Fruit fly (Drosophila melanogaster): ENCODE results near the gene ScsbetaG.

DNA sequence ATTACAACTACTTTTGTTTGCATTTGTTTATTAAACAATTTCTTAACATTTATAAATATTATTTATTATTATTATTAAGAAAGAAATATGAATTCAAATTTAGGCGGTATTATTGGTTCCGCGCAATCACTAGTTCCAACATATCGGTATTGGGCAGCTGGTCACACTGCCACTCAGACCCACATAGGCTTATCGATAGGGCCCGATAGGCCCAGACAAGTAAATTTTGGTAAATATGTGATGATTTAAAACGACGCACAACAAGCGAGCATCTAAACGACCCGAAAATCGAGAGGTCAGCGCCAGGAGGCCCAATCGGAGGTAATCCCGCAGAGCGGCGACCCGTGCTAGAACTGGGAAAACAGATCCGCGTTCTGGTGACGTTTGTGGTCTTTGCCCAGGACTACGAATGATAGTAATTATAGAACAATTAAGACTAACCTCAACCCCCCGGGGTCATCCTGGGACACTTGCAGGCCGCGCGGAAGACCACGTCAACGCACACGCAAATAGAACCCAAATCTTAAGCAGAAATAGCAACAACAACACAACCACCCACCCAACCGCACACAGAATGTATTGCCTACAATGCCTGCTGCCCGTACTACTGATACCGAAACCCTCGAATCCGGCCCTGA is 1.7 kb upstream of the ScsbetaG start, which contains the start of gene bc10:
- TF ChIP-seq woc (GFP tag; optimal IDR thresholded peaks at IDR 0.05) (no peak), Dfd (GFP tag; optimal IDR thresholded peaks at IDR 0.05) (no peak), CrebA (GFP tag; optimal IDR thresholded peaks at IDR 0.05; ENCODE audit: borderline replicate concordance) (no peak), N (GFP tag; optimal IDR thresholded peaks at IDR 0.05) (no peak), Abd-B (GFP tag; optimal IDR thresholded peaks at IDR 0.05) (no peak), br (GFP tag; optimal IDR thresholded peaks at IDR 0.05) (no peak)

All from whole organism, wandering third instar larva.